Fruit fly (Drosophila melanogaster) whole organism, prepupa: ENCODE results near the gene Eato.

Experiments
- Blimp-1 ChIP-seq: fragments of 200-800 bp; sonication (Bioruptor generic); optimal IDR thresholded peaks from 3 replicates; lab custom pipeline; 2017; ENCODE audit warnings: missing biosample characterization, missing genetic modification characterization, mild to moderate bottlenecking, moderate library complexity, missing genetic modification reagents
- CG10631 ChIP-seq: fragments of 200-800 bp; sonication (Bioruptor generic); optimal IDR thresholded peaks from 2 replicates; lab custom pipeline; 2016; ENCODE audit warnings: missing biosample characterization, missing genetic modification characterization
- CG11294 ChIP-seq: fragments of 200-800 bp; sonication (Bioruptor generic); IDR thresholded peaks from 2 replicates; pipeline ENCODE4 v1.3.6; 2022; ENCODE audit warnings: missing biosample characterization, missing genetic modification characterization
- CG11762 ChIP-seq: fragments of 200-800 bp; sonication (Bioruptor generic); optimal IDR thresholded peaks from 3 replicates; lab custom pipeline; 2016; ENCODE audit warnings: missing biosample characterization, missing genetic modification characterization; ENCODE audit not compliant: insufficient read depth
- CG11902 ChIP-seq: fragments of 200-800 bp; sonication (Bioruptor generic); optimal IDR thresholded peaks from 3 replicates; lab custom pipeline; 2016; ENCODE audit warnings: missing biosample characterization, missing genetic modification characterization
- CG15336 ChIP-seq: fragments of 200-800 bp; sonication (Bioruptor generic); IDR thresholded peaks from 2 replicates; pipeline ENCODE4 v1.3.6; 2022; ENCODE audit warnings: missing biosample characterization, missing genetic modification characterization
- CG1621 ChIP-seq: fragments of 200-800 bp; sonication (Bioruptor generic); optimal IDR thresholded peaks from 3 replicates; lab custom pipeline; 2018; ENCODE audit warnings: missing biosample characterization, mild to moderate bottlenecking, missing genetic modification characterization
- CG16779 ChIP-seq: fragments of 200-800 bp; sonication (Bioruptor generic); optimal IDR thresholded peaks from 3 replicates; lab custom pipeline; 2017; ENCODE audit warnings: missing biosample characterization, mild to moderate bottlenecking, missing genetic modification characterization
- CG3032 ChIP-seq: fragments of 200-800 bp; optimal IDR thresholded peaks from 2 replicates; lab custom pipeline; 2019; ENCODE audit warnings: missing biosample characterization, mild to moderate bottlenecking, missing genetic modification characterization, moderate library complexity
- CG32006 ChIP-seq: fragments of 200-800 bp; sonication (Bioruptor generic); optimal IDR thresholded peaks from 3 replicates; lab custom pipeline; 2017; ENCODE audit warnings: missing biosample characterization, mild to moderate bottlenecking, missing genetic modification characterization
- CG3919 ChIP-seq: fragments of 200-800 bp; sonication (Bioruptor generic); optimal IDR thresholded peaks from 3 replicates; lab custom pipeline; 2016; ENCODE audit warnings: missing biosample characterization, missing genetic modification characterization
- CG4318 ChIP-seq: fragments of 200-800 bp; sonication (Bioruptor generic); optimal IDR thresholded peaks from 3 replicates; lab custom pipeline; 2017; ENCODE audit warnings: missing biosample characterization, mild to moderate bottlenecking, missing genetic modification characterization
- CG6163 ChIP-seq: fragments of 200-800 bp; sonication (Bioruptor generic); IDR thresholded peaks from 3 replicates; pipeline ENCODE4 v1.3.6; 2022; ENCODE audit warnings: missing biosample characterization, missing genetic modification characterization
- CG6276 ChIP-seq: fragments of 200-800 bp; sonication (Bioruptor generic); optimal IDR thresholded peaks from 2 replicates; lab custom pipeline; 2017; ENCODE audit warnings: missing biosample characterization, mild to moderate bottlenecking, missing genetic modification characterization
- CG6792 ChIP-seq: fragments of 200-800 bp; sonication (Bioruptor generic); optimal IDR thresholded peaks from 3 replicates; lab custom pipeline; 2016; ENCODE audit warnings: missing biosample characterization, missing genetic modification characterization
- CG6808 ChIP-seq: fragments of 200-800 bp; sonication (Bioruptor generic); optimal IDR thresholded peaks from 3 replicates; lab custom pipeline; 2017; ENCODE audit warnings: missing biosample characterization, missing genetic modification characterization, mild to moderate bottlenecking, moderate library complexity, missing genetic modification reagents
- CG6854 ChIP-seq: fragments of 200-800 bp; sonication (Bioruptor generic); optimal IDR thresholded peaks from 2 replicates; lab custom pipeline; 2017; ENCODE audit warnings: missing biosample characterization, mild to moderate bottlenecking, missing genetic modification characterization
- CG7368 ChIP-seq: fragments of 200-800 bp; sonication (Bioruptor generic); optimal IDR thresholded peaks from 3 replicates; lab custom pipeline; 2016; ENCODE audit warnings: missing biosample characterization, missing genetic modification characterization
- CG8119 ChIP-seq: fragments of 200-800 bp; sonication (Bioruptor generic); IDR thresholded peaks from 3 replicates; pipeline ENCODE4 v1.3.6; 2022; ENCODE audit warnings: missing biosample characterization, missing genetic modification characterization
- CG8319 ChIP-seq: fragments of 200-800 bp; sonication (Bioruptor generic); optimal IDR thresholded peaks from 3 replicates; lab custom pipeline; 2016; ENCODE audit warnings: missing biosample characterization, missing genetic modification characterization
- CG8632 ChIP-seq: fragments of 200-800 bp; sonication (Bioruptor generic); optimal IDR thresholded peaks from 3 replicates; lab custom pipeline; 2016; ENCODE audit warnings: missing biosample characterization, missing genetic modification characterization
- CG9139 ChIP-seq: fragments of 200-800 bp; sonication (Bioruptor generic); optimal IDR thresholded peaks from 3 replicates; lab custom pipeline; 2017; ENCODE audit warnings: missing biosample characterization, mild to moderate bottlenecking, missing genetic modification characterization
- Eip75B ChIP-seq: fragments of 200-800 bp; sonication (Bioruptor generic); optimal IDR thresholded peaks from 3 replicates; lab custom pipeline; 2016; ENCODE audit warnings: missing biosample characterization, missing genetic modification characterization
- Eip78C ChIP-seq: fragments of 200-800 bp; sonication (Bioruptor generic); peaks from one replicate; lab custom pipeline; 2016; ENCODE audit warnings: missing biosample characterization, missing genetic modification characterization
- Eip93F ChIP-seq: fragments of 200-800 bp; sonication (Bioruptor generic); optimal IDR thresholded peaks from 2 replicates; lab custom pipeline; 2016; ENCODE audit warnings: missing biosample characterization, mild to moderate bottlenecking, missing genetic modification characterization
- Ets21C ChIP-seq: fragments of 200-800 bp; sonication (Bioruptor generic); optimal IDR thresholded peaks from 3 replicates; lab custom pipeline; 2016; ENCODE audit warnings: missing biosample characterization, missing genetic modification characterization
- Ets96B ChIP-seq: fragments of 200-800 bp; optimal IDR thresholded peaks from 2 replicates; lab custom pipeline; 2019; ENCODE audit warnings: missing biosample characterization, mild to moderate bottlenecking, missing genetic modification characterization, moderate library complexity
- Gug ChIP-seq: fragments of 200-800 bp; sonication (Bioruptor generic); IDR thresholded peaks from 2 replicates; pipeline ENCODE4 v1.3.6; 2022; ENCODE audit warnings: missing biosample characterization, missing genetic modification characterization
- Hr38 ChIP-seq: sonication (Bioruptor generic); optimal IDR thresholded peaks from 2 replicates; lab custom pipeline; 2016; ENCODE audit warnings: missing biosample characterization, missing genetic modification characterization
- Hr39 ChIP-seq: fragments of 200-800 bp; sonication (Bioruptor generic); optimal IDR thresholded peaks from 2 replicates; lab custom pipeline; 2016; ENCODE audit warnings: missing biosample characterization, missing genetic modification characterization
- Hr4 ChIP-seq: fragments of 200-800 bp; sonication (Bioruptor generic); optimal IDR thresholded peaks from 3 replicates; lab custom pipeline; 2016; ENCODE audit warnings: missing biosample characterization, missing genetic modification characterization
- Lpt ChIP-seq: fragments of 200-800 bp; sonication (Bioruptor generic); optimal IDR thresholded peaks from 3 replicates; lab custom pipeline; 2016; ENCODE audit warnings: missing biosample characterization, missing genetic modification characterization
- Met ChIP-seq: fragments of 200-800 bp; sonication (Bioruptor generic); optimal IDR thresholded peaks from 3 replicates; lab custom pipeline; 2016; ENCODE audit warnings: missing biosample characterization, missing genetic modification characterization
- Smox ChIP-seq: fragments of 200-800 bp; sonication (Bioruptor generic); optimal IDR thresholded peaks from 3 replicates; lab custom pipeline; 2016; ENCODE audit warnings: missing biosample characterization, missing genetic modification characterization
- Sox102F ChIP-seq: fragments of 200-800 bp; sonication (Bioruptor generic); optimal IDR thresholded peaks from 2 replicates; lab custom pipeline; 2016; ENCODE audit warnings: missing biosample characterization, mild to moderate bottlenecking, missing genetic modification characterization
- Sox14 ChIP-seq: fragments of 200-800 bp; sonication (Bioruptor generic); optimal IDR thresholded peaks from 3 replicates; lab custom pipeline; 2016; ENCODE audit warnings: missing biosample characterization, missing genetic modification characterization
- Sox15 ChIP-seq: fragments of 200-800 bp; sonication (Bioruptor generic); optimal IDR thresholded peaks from 3 replicates; lab custom pipeline; 2016; ENCODE audit warnings: missing biosample characterization, missing genetic modification characterization
- acj6 ChIP-seq: fragments of 200-800 bp; sonication (Bioruptor generic); optimal IDR thresholded peaks from 3 replicates; lab custom pipeline; 2016; ENCODE audit warnings: missing biosample characterization, missing genetic modification characterization
- cyc ChIP-seq: fragments of 200-800 bp; sonication (Bioruptor generic); optimal IDR thresholded peaks from 3 replicates; lab custom pipeline; 2016; ENCODE audit warnings: missing biosample characterization, missing genetic modification characterization
- dac ChIP-seq: fragments of 200-800 bp; sonication (Bioruptor generic); optimal IDR thresholded peaks from 2 replicates; lab custom pipeline; 2017; ENCODE audit warnings: missing biosample characterization, mild to moderate bottlenecking, missing genetic modification characterization
- eg ChIP-seq: fragments of 200-800 bp; sonication (Bioruptor generic); IDR thresholded peaks from 3 replicates; pipeline ENCODE4 v1.3.6; 2022; ENCODE audit warnings: missing biosample characterization, missing genetic modification characterization
- esn ChIP-seq: fragments of 200-800 bp; sonication (Bioruptor generic); optimal IDR thresholded peaks from 2 replicates; lab custom pipeline; 2016; ENCODE audit warnings: missing biosample characterization, mild to moderate bottlenecking, missing genetic modification characterization, moderate library complexity
- fd85E ChIP-seq: fragments of 200-800 bp; sonication (Bioruptor generic); optimal IDR thresholded peaks from 3 replicates; lab custom pipeline; 2016; ENCODE audit warnings: missing biosample characterization, missing genetic modification characterization
- lz ChIP-seq: fragments of 200-800 bp; sonication (Bioruptor generic); optimal IDR thresholded peaks from 3 replicates; lab custom pipeline; 2016; ENCODE audit warnings: missing biosample characterization, missing genetic modification characterization
- pdm3 ChIP-seq: fragments of 200-800 bp; sonication (Bioruptor generic); optimal IDR thresholded peaks from 3 replicates; lab custom pipeline; 2016; ENCODE audit warnings: missing biosample characterization, missing genetic modification characterization
- salr ChIP-seq, 2 experiments: fragments of 200-800 bp; sonication (Bioruptor generic); optimal IDR thresholded peaks; 3 replicates each; lab custom pipeline; 2016 to 2018; ENCODE audit warnings: missing biosample characterization in 2 of 2, missing genetic modification characterization in 2 of 2, mild to moderate bottlenecking in 1 of 2
- spab ChIP-seq: fragments of 200-800 bp; sonication (Bioruptor generic); optimal IDR thresholded peaks from 2 replicates; lab custom pipeline; 2017; ENCODE audit warnings: missing biosample characterization, mild to moderate bottlenecking, missing genetic modification characterization, missing genetic modification reagents
- ss ChIP-seq, 2 experiments: fragments of 200-800 bp; sonication (Bioruptor generic); optimal IDR thresholded peaks; 2 replicates in 1 of 2; 3 replicates in 1 of 2; lab custom pipeline; 2017 to 2018; ENCODE audit warnings: mild to moderate bottlenecking in 2 of 2, missing biosample characterization in 2 of 2, missing genetic modification characterization in 2 of 2, moderate library complexity in 1 of 2
- topi ChIP-seq: fragments of 200-800 bp; sonication (Bioruptor generic); optimal IDR thresholded peaks from 3 replicates; lab custom pipeline; 2016; ENCODE audit warnings: missing biosample characterization, missing genetic modification characterization
- vri ChIP-seq: fragments of 200-800 bp; sonication (Bioruptor generic); optimal IDR thresholded peaks from 3 replicates; lab custom pipeline; 2016; ENCODE audit warnings: missing biosample characterization, mild to moderate bottlenecking, missing genetic modification characterization

Eato gene

DNA sequence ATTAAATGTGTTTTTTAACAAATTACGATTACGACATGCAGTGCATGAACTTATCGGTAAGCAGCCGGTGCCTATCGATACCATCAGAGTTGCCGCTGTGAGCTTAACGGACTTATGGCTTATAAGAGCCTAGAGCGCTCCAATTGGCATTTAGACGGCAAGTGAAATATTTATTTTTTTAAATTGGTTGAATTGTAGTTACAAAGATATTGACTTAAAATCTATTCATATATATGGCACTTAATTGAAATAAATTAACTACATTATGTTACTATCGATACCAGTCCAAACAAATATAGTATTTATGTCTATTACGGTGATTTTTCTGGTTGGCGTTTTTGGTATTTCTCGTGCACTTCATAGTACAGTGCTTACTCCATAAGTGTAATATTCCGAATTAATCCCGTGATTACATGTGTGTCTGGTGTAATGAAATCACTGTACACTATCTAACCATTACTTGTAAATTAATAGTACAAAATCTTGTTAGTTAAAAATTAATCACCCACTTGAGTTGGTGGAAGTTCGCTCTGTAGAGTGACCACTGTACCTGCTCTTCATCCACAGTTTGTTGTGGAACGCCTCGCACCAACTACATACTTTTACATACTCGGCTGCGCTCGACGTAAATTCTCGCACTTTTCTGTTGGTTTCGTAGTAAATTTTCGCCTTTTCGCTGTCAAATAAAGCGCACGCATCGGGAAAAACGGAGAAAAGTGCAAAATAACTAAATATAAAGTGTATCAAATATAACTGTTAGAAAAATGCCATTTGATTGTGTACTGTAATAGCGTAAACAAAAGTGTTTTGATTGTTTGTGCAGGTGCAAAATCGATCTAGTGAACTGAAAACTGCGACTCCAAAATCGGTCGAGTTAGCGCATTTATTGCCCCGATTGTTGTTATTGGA is 51.4 kb downstream of the Eato start, which contains the start of the genes mRpS23 and CenG1A:
mRpS23 (minus strand) TSS at position 71 of the 909 bp plus-strand sequence.
CenG1A (plus strand) TSS at position 563 of the 909 bp plus-strand sequence.
- TF ChIP-seq Sox102F (peak; percentile 100), CG32006 (GFP tag; lab: Kevin White, UChicago) (peak; percentile 100), Lpt (GFP tag; lab: Kevin White, UChicago) (peak; percentile 100), CG15336 (GFP tag; lab: Robert Waterston, UW) (peak; percentile 100), Ets96B (tag; lab: Kevin White, UChicago) (peak; percentile 100), Sox15 (GFP tag; lab: Kevin White, UChicago) (peak; percentile 100), CG8319 (GFP tag; lab: Kevin White, UChicago) (peak; percentile 100), spab (GFP tag; lab: Kevin White, UChicago) (peak; percentile 100), CG6792 (GFP tag; lab: Kevin White, UChicago) (peak; percentile 100), CG7368 (GFP tag; lab: Kevin White, UChicago) (peak; percentile 100), Eip78C (GFP tag; lab: Kevin White, UChicago) (peak; percentile 100), Gug (peak; percentile 100), CG16779 (peak; percentile 99), CG9139 (GFP tag; lab: Kevin White, UChicago) (peak; percentile 99), CG6808 (GFP tag; lab: Kevin White, UChicago) (peak; percentile 99), CG3919 (GFP tag; lab: Kevin White, UChicago) (peak; percentile 100), dac (peak; percentile 99), CG11294 (GFP tag; lab: Robert Waterston, UW) (peak; percentile 100), CG11762 (GFP tag; lab: Kevin White, UChicago) (peak; percentile 100), CG8632 (GFP tag; lab: Kevin White, UChicago) (peak; percentile 100), cyc (GFP tag; lab: Kevin White, UChicago) (peak; percentile 100), Met (GFP tag; lab: Kevin White, UChicago) (peak; percentile 100), CG6276 (peak; percentile 100), CG1621 (tag; lab: Kevin White, UChicago) (peak; percentile 100), topi (GFP tag; lab: Kevin White, UChicago) (peak; percentile 100), fd85E (GFP tag; lab: Kevin White, UChicago) (peak; percentile 99), salr (GFP tag; optimal IDR thresholded peaks at IDR 0.05; lab: Kevin White, UChicago) (peak; percentile 100), lz (peak; percentile 100), Ets21C (GFP tag; lab: Kevin White, UChicago) (peak; percentile 100), Hr38 (GFP tag; lab: Kevin White, UChicago) (peak; percentile 100), Hr4 (peak; percentile 100), CG8119 (GFP tag; lab: Robert Waterston, UW) (peak; percentile 100), Smox (GFP tag; lab: Kevin White, UChicago) (peak; percentile 100), ss (GFP tag; optimal IDR thresholded peaks at IDR 0.05; lab: Kevin White, UChicago) (peak; percentile 100), pdm3 (GFP tag; lab: Kevin White, UChicago) (peak; percentile 100), CG4318 (GFP tag; lab: Kevin White, UChicago) (peak; percentile 100), eg (peak; percentile 100), Blimp-1 (peak; percentile 98), CG6163 (GFP tag; lab: Robert Waterston, UW) (peak; percentile 100), CG10631 (GFP tag; lab: Kevin White, UChicago) (peak; percentile 100), CG6854 (GFP tag; lab: Kevin White, UChicago) (peak; percentile 100), CG3032 (peak; percentile 100), Eip93F (GFP tag; lab: Kevin White, UChicago) (peak; percentile 100), vri (GFP tag; lab: Kevin White, UChicago) (peak; percentile 100), acj6 (GFP tag; lab: Kevin White, UChicago) (peak; percentile 100), Hr39 (GFP tag; lab: Kevin White, UChicago) (peak; percentile 100), CG11902 (GFP tag; lab: Kevin White, UChicago) (peak; percentile 99), Eip75B (GFP tag; lab: Kevin White, UChicago) (peak; percentile 100), Sox14 (GFP tag; lab: Kevin White, UChicago) (peak; percentile 100), esn (GFP tag; lab: Kevin White, UChicago) (peak; percentile 100)
